In the genomic region with DNA sequence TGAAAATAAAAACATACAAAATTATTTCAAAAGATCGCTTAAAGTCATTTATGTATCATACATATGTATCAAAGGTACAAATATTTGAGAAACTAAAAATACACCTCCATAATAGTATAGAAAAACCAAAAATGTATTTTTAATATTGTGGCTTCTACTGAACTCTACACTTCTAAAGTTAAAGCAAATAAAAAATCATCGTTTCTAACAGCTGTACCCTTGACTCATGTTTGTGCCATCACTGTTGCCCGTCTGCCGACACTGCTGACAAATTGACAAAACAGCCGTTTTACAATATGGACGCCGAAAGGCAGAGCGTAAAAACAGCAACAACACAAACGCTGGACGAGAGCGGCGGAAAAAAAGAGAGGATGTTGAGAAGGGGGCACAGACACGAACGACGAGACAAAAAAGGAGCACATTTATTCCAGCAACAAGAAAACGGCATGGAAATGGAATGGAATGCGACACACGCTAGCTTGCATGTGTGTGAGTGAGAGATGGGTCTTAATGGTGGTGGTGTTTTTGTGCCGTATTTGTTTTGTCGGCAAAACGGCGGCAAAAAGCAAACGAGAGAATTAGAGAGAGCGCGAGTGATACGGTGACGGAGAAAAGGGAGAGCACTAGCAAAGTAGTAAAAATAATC, we compare ENCODE assay signal across 1 fruit fly cellular context.
TF ChIP-seq lines count a peak whose summit lies in the region.

No protein-coding gene starts in this region.

TF ChIP-seq in whole organism, embryonic, 481 proteins besides CTCF, POLR2A, EP300 and RAD21 (continued from another document and continues in another):
- peak; percentile 68 for TF ChIP-seq tio (GFP tag; optimal IDR thresholded peaks at IDR 0.05; lab: Kevin White, UChicago)
- TF ChIP-seq cwo (GFP tag; optimal IDR thresholded peaks at IDR 0.05; lab: Kevin White, UChicago) = peak; percentile 86
- peak in 1 of 2 experiments; percentile 37 for TF ChIP-seq Hr78 (GFP tag; optimal IDR thresholded peaks at IDR 0.05; lab: Kevin White, UChicago)
- peak; percentile 55 for TF ChIP-seq fd64A (GFP tag; optimal IDR thresholded peaks at IDR 0.05; lab: Kevin White, UChicago)
- peak; percentile 85 for TF ChIP-seq Atf3 (GFP tag; optimal IDR thresholded peaks at IDR 0.05; lab: Kevin White, UChicago)
- peak; percentile 66 for TF ChIP-seq croc (GFP tag; conservative IDR thresholded peaks at IDR 0.05; lab: Robert Waterston, UW)
- TF ChIP-seq zen2 (GFP tag; IDR thresholded peaks at IDR 0.05; lab: Robert Waterston, UW; ENCODE audit: partially characterized antibody) = no peak
- TF ChIP-seq Chrac-16 (GFP tag; optimal IDR thresholded peaks at IDR 0.05; lab: Kevin White, UChicago) = peak; percentile 82
- TF ChIP-seq kah (GFP tag; optimal IDR thresholded peaks at IDR 0.05; lab: Kevin White, UChicago) = peak; percentile 14
- TF ChIP-seq ems (GFP tag; optimal IDR thresholded peaks at IDR 0.05; lab: Kevin White, UChicago) = peak; percentile 21
- no peak for TF ChIP-seq CG34224 (GFP tag; IDR thresholded peaks at IDR 0.05; lab: Robert Waterston, UW; ENCODE audit: partially characterized antibody)
- TF ChIP-seq hkb (optimal IDR thresholded peaks at IDR 0.05; lab: Kevin White, UChicago) = no peak
- no peak for TF ChIP-seq hkb (GFP tag; IDR thresholded peaks at IDR 0.05; lab: Robert Waterston, UW)
- TF ChIP-seq Gug (GFP tag; IDR thresholded peaks at IDR 0.05; lab: Robert Waterston, UW) = peak; percentile 91
- no peak for TF ChIP-seq p53 (GFP tag; optimal IDR thresholded peaks at IDR 0.05; lab: Kevin White, UChicago)
- TF ChIP-seq CG17328 (GFP tag; IDR thresholded peaks at IDR 0.05; lab: Robert Waterston, UW) = no peak
- TF ChIP-seq en (GFP tag; optimal IDR thresholded peaks at IDR 0.05; lab: Kevin White, UChicago) = peak; percentile 62
- peak; percentile 72 for TF ChIP-seq CG6272 (GFP tag; IDR thresholded peaks at IDR 0.05; lab: Robert Waterston, UW)
- TF ChIP-seq NC2β (GFP tag; optimal IDR thresholded peaks at IDR 0.05; lab: Kevin White, UChicago) = peak; percentile 40
- TF ChIP-seq jigr1 (GFP tag; IDR thresholded peaks at IDR 0.05; lab: Robert Waterston, UW) = no peak
- no peak for TF ChIP-seq vnd (GFP tag; IDR thresholded peaks at IDR 0.05; lab: Robert Waterston, UW; ENCODE audit: partially characterized antibody)
- peak; percentile 64 for TF ChIP-seq CG3065 (GFP tag; optimal IDR thresholded peaks at IDR 0.05; lab: Kevin White, UChicago)
- no peak for TF ChIP-seq Stat92E (GFP tag; optimal IDR thresholded peaks at IDR 0.05; lab: Kevin White, UChicago)
- no peak for TF ChIP-seq CG32532 (GFP tag; IDR thresholded peaks at IDR 0.05; lab: Robert Waterston, UW)
- no peak for TF ChIP-seq Ada2b (GFP tag; IDR thresholded peaks at IDR 0.05; lab: Robert Waterston, UW)
- no peak for TF ChIP-seq CG6689 (GFP tag; IDR thresholded peaks at IDR 0.05; lab: Robert Waterston, UW)
- TF ChIP-seq Nf-YC (tag; optimal IDR thresholded peaks at IDR 0.05; lab: Kevin White, UChicago) = peak; percentile 57
- no peak for TF ChIP-seq E2f2 (GFP tag; IDR thresholded peaks at IDR 0.05; lab: Robert Waterston, UW)
- TF ChIP-seq br (optimal IDR thresholded peaks at IDR 0.05; lab: Kevin White, UChicago) = no peak
- no peak for TF ChIP-seq Oaz (GFP tag; IDR thresholded peaks at IDR 0.05; lab: Robert Waterston, UW)
- TF ChIP-seq CG17359 (tag; optimal IDR thresholded peaks at IDR 0.05; lab: Kevin White, UChicago) = peak; percentile 91
- peak; percentile 71 for TF ChIP-seq pum (GFP tag; optimal IDR thresholded peaks at IDR 0.05; lab: Kevin White, UChicago)
- peak; percentile 31 to 82 for TF ChIP-seq bsh (GFP tag; optimal IDR thresholded peaks at IDR 0.05; lab: Kevin White, UChicago)
- no peak for TF ChIP-seq yki (optimal IDR thresholded peaks at IDR 0.05; lab: Kevin White, UChicago)
- TF ChIP-seq jing (GFP tag; optimal IDR thresholded peaks at IDR 0.05; lab: Kevin White, UChicago) = peak; percentile 38
- TF ChIP-seq CG10959 (GFP tag; IDR thresholded peaks at IDR 0.05; lab: Robert Waterston, UW) = no peak
- no peak for TF ChIP-seq CG3726 (GFP tag; IDR thresholded peaks at IDR 0.05; lab: Robert Waterston, UW)
- TF ChIP-seq NfI (GFP tag; optimal IDR thresholded peaks at IDR 0.05; lab: Kevin White, UChicago) = peak; percentile 81
- no peak for TF ChIP-seq row (GFP tag; IDR thresholded peaks at IDR 0.05; lab: Robert Waterston, UW)
- TF ChIP-seq CG12744 (GFP tag; optimal IDR thresholded peaks at IDR 0.05; lab: Kevin White, UChicago) = peak; percentile 89
- TF ChIP-seq Mad (GFP tag; optimal IDR thresholded peaks at IDR 0.05; lab: Kevin White, UChicago) = peak; percentile 79
- TF ChIP-seq Taf1 (GFP tag; IDR thresholded peaks at IDR 0.05; lab: Robert Waterston, UW) = no peak
- TF ChIP-seq gcm (GFP tag; optimal IDR thresholded peaks at IDR 0.05; lab: Kevin White, UChicago) = peak; percentile 78
- TF ChIP-seq MBD-R2 (GFP tag; IDR thresholded peaks at IDR 0.05; lab: Robert Waterston, UW) = no peak
- no peak for TF ChIP-seq C15 (GFP tag; IDR thresholded peaks at IDR 0.05; lab: Robert Waterston, UW)
- peak; percentile 41 for TF ChIP-seq Sry-δ (GFP tag; optimal IDR thresholded peaks at IDR 0.05; lab: Kevin White, UChicago)
- peak; percentile 40 for TF ChIP-seq CG17912 (GFP tag; optimal IDR thresholded peaks at IDR 0.05; lab: Kevin White, UChicago)
- TF ChIP-seq peb (GFP tag; IDR thresholded peaks at IDR 0.05; lab: Robert Waterston, UW) = no peak
- peak; percentile 50 for TF ChIP-seq CG2202 (tag; optimal IDR thresholded peaks at IDR 0.05; lab: Kevin White, UChicago)
- peak in 1 of 2 experiments; percentile 60 for TF ChIP-seq tll (GFP tag; optimal IDR thresholded peaks at IDR 0.05; lab: Kevin White, UChicago)
- TF ChIP-seq CG2875 (GFP tag; optimal IDR thresholded peaks at IDR 0.05; lab: Kevin White, UChicago) = peak; percentile 59
- TF ChIP-seq CG12219 (GFP tag; optimal IDR thresholded peaks at IDR 0.05; lab: Kevin White, UChicago) = peak; percentile 57
- peak; percentile 24 for TF ChIP-seq CG17186 (GFP tag; optimal IDR thresholded peaks at IDR 0.05; lab: Kevin White, UChicago)
- TF ChIP-seq CG12104 (GFP tag; optimal IDR thresholded peaks at IDR 0.05; lab: Kevin White, UChicago) = peak; percentile 57
- TF ChIP-seq CG11398 (GFP tag; optimal IDR thresholded peaks at IDR 0.05; lab: Kevin White, UChicago) = peak; percentile 64
- no peak for TF ChIP-seq CG5953 (GFP tag; IDR thresholded peaks at IDR 0.05; lab: Robert Waterston, UW)
- peak; percentile 56 for TF ChIP-seq Ets97D (GFP tag; optimal IDR thresholded peaks at IDR 0.05; lab: Kevin White, UChicago)
- peak; percentile 74 for TF ChIP-seq her (GFP tag; optimal IDR thresholded peaks at IDR 0.05; lab: Kevin White, UChicago)
- peak; percentile 84 for TF ChIP-seq bab2 (GFP tag; optimal IDR thresholded peaks at IDR 0.05; lab: Kevin White, UChicago)
- TF ChIP-seq CG9876 (GFP tag; optimal IDR thresholded peaks at IDR 0.05; lab: Kevin White, UChicago) = peak; percentile 68
- peak; percentile 83 to 93 for TF ChIP-seq Trl (optimal IDR thresholded peaks at IDR 0.05; lab: Kevin White, UChicago)
- peak; percentile 27 for TF ChIP-seq Trl (GFP tag; optimal IDR thresholded peaks at IDR 0.05; lab: Kevin White, UChicago)
- peak; percentile 75 for TF ChIP-seq CG10274 (GFP tag; optimal IDR thresholded peaks at IDR 0.05; lab: Kevin White, UChicago)
- TF ChIP-seq mld (GFP tag; IDR thresholded peaks at IDR 0.05; lab: Robert Waterston, UW; ENCODE audit: partially characterized antibody) = no peak
- TF ChIP-seq Tbp (GFP tag; optimal IDR thresholded peaks at IDR 0.05; lab: Kevin White, UChicago) = no peak
- TF ChIP-seq grn (GFP tag; optimal IDR thresholded peaks at IDR 0.05; lab: Kevin White, UChicago) = no peak
- no peak for TF ChIP-seq rib (GFP tag; IDR thresholded peaks at IDR 0.05; lab: Robert Waterston, UW)
- TF ChIP-seq Oli (tag; optimal IDR thresholded peaks at IDR 0.05; lab: Kevin White, UChicago) = peak; percentile 89
- no peak for TF ChIP-seq tup (GFP tag; optimal IDR thresholded peaks at IDR 0.05; lab: Kevin White, UChicago)
- TF ChIP-seq pzg (GFP tag; optimal IDR thresholded peaks at IDR 0.05; lab: Kevin White, UChicago) = peak; percentile 1
- peak; percentile 72 for TF ChIP-seq Mes4 (GFP tag; optimal IDR thresholded peaks at IDR 0.05; lab: Kevin White, UChicago)
- TF ChIP-seq CG31224 (GFP tag; IDR thresholded peaks at IDR 0.05; lab: Robert Waterston, UW) = no peak
- TF ChIP-seq CG13287 (GFP tag; IDR thresholded peaks at IDR 0.05; lab: Robert Waterston, UW; ENCODE audit: partially characterized antibody) = no peak
- peak; percentile 86 for TF ChIP-seq CG9727 (GFP tag; optimal IDR thresholded peaks at IDR 0.05; lab: Kevin White, UChicago)
- TF ChIP-seq hb (GFP tag; IDR thresholded peaks at IDR 0.05; lab: Robert Waterston, UW; ENCODE audit: partially characterized antibody) = no peak
- no peak for TF ChIP-seq CG1832 (GFP tag; optimal IDR thresholded peaks at IDR 0.05; lab: Kevin White, UChicago)
- peak; percentile 79 for TF ChIP-seq jumu (GFP tag; optimal IDR thresholded peaks at IDR 0.05; lab: Kevin White, UChicago)
- peak; percentile 52 for TF ChIP-seq slp2 (GFP tag; optimal IDR thresholded peaks at IDR 0.05; lab: Kevin White, UChicago)
- TF ChIP-seq bowl (GFP tag; IDR thresholded peaks at IDR 0.05; lab: Robert Waterston, UW) = no peak
- TF ChIP-seq oc (tag; optimal IDR thresholded peaks at IDR 0.05; lab: Kevin White, UChicago) = peak; percentile 48
- TF ChIP-seq CG17361 (GFP tag; IDR thresholded peaks at IDR 0.05; lab: Robert Waterston, UW) = no peak
- no peak for TF ChIP-seq CG11085 (GFP tag; IDR thresholded peaks at IDR 0.05; lab: Robert Waterston, UW)
- TF ChIP-seq Dref (GFP tag; IDR thresholded peaks at IDR 0.05; lab: Robert Waterston, UW) = no peak
- TF ChIP-seq CG12942 (GFP tag; optimal IDR thresholded peaks at IDR 0.05; lab: Kevin White, UChicago) = peak; percentile 81
- TF ChIP-seq BtbVII (GFP tag; optimal IDR thresholded peaks at IDR 0.05; lab: Kevin White, UChicago) = peak; percentile 69
- peak; percentile 74 for TF ChIP-seq az2 (GFP tag; optimal IDR thresholded peaks at IDR 0.05; lab: Kevin White, UChicago)
- no peak for TF ChIP-seq pan (optimal IDR thresholded peaks at IDR 0.05; lab: Kevin White, UChicago)
- no peak for TF ChIP-seq pan (GFP tag; optimal IDR thresholded peaks at IDR 0.05 in 1 of 2, IDR thresholded peaks at IDR 0.05 in 1 of 2)
- no peak for TF ChIP-seq lmd (GFP tag; IDR thresholded peaks at IDR 0.05; lab: Robert Waterston, UW)
- no peak for TF ChIP-seq CG10366 (GFP tag; IDR thresholded peaks at IDR 0.05; lab: Robert Waterston, UW)
- TF ChIP-seq scrt (GFP tag; optimal IDR thresholded peaks at IDR 0.05; lab: Kevin White, UChicago) = peak; percentile 69
- peak; percentile 49 for TF ChIP-seq CG17568 (GFP tag; optimal IDR thresholded peaks at IDR 0.05; lab: Kevin White, UChicago)
- no peak for TF ChIP-seq CG31441 (GFP tag; IDR thresholded peaks at IDR 0.05; lab: Robert Waterston, UW)
- no peak for TF ChIP-seq tna (GFP tag; IDR thresholded peaks at IDR 0.05; lab: Robert Waterston, UW; ENCODE audit: partially characterized antibody)
- TF ChIP-seq dmrt11E (tag; optimal IDR thresholded peaks at IDR 0.05; lab: Kevin White, UChicago) = peak; percentile 81
- TF ChIP-seq CG4854 (GFP tag; optimal IDR thresholded peaks at IDR 0.05; lab: Kevin White, UChicago) = peak; percentile 84
- TF ChIP-seq CG6791 (GFP tag; IDR thresholded peaks at IDR 0.05; lab: Robert Waterston, UW; ENCODE audit: partially characterized antibody) = no peak
- peak; percentile 87 for TF ChIP-seq zfh2 (GFP tag; optimal IDR thresholded peaks at IDR 0.05; lab: Kevin White, UChicago)
- TF ChIP-seq CG7786 (GFP tag; optimal IDR thresholded peaks at IDR 0.05; lab: Kevin White, UChicago) = peak; percentile 81
- no peak for TF ChIP-seq CG11456 (GFP tag; IDR thresholded peaks at IDR 0.05; lab: Robert Waterston, UW)
- TF ChIP-seq CG8290 (GFP tag; optimal IDR thresholded peaks at IDR 0.05; lab: Kevin White, UChicago) = peak; percentile 48
- peak in 1 of 2 experiments; percentile 72 for TF ChIP-seq CG8290 (tag; optimal IDR thresholded peaks at IDR 0.05; lab: Kevin White, UChicago)
- peak; percentile 83 for TF ChIP-seq nmo (GFP tag; optimal IDR thresholded peaks at IDR 0.05; lab: Kevin White, UChicago)
- no peak for TF ChIP-seq crol (GFP tag; IDR thresholded peaks at IDR 0.05; lab: Robert Waterston, UW)
- TF ChIP-seq knrl (GFP tag; IDR thresholded peaks at IDR 0.05; lab: Robert Waterston, UW; ENCODE audit: partially characterized antibody) = no peak
- peak; percentile 73 for TF ChIP-seq CG13624 (GFP tag; optimal IDR thresholded peaks at IDR 0.05; lab: Kevin White, UChicago)
- no peak for TF ChIP-seq bigmax (GFP tag; optimal IDR thresholded peaks at IDR 0.05; lab: Kevin White, UChicago)
- TF ChIP-seq CG2712 (tag; optimal IDR thresholded peaks at IDR 0.05; lab: Kevin White, UChicago) = peak; percentile 90
- TF ChIP-seq NC2α (GFP tag; optimal IDR thresholded peaks at IDR 0.05; lab: Kevin White, UChicago) = peak; percentile 70
- peak; percentile 86 for TF ChIP-seq Sry-β (GFP tag; optimal IDR thresholded peaks at IDR 0.05; lab: Kevin White, UChicago)
- TF ChIP-seq vfl (GFP tag; optimal IDR thresholded peaks at IDR 0.05; lab: Kevin White, UChicago) = peak; percentile 45
- TF ChIP-seq CG14014 (GFP tag; IDR thresholded peaks at IDR 0.05; lab: Robert Waterston, UW) = no peak
- TF ChIP-seq CG9932 (GFP tag; IDR thresholded peaks at IDR 0.05; lab: Robert Waterston, UW) = no peak
- TF ChIP-seq btn (GFP tag; optimal IDR thresholded peaks at IDR 0.05; lab: Kevin White, UChicago) = no peak
- TF ChIP-seq HHEX (GFP tag; optimal IDR thresholded peaks at IDR 0.05; lab: Kevin White, UChicago) = peak; percentile 88
- peak; percentile 78 for TF ChIP-seq CG1233 (GFP tag; optimal IDR thresholded peaks at IDR 0.05; lab: Kevin White, UChicago)
- no peak for TF ChIP-seq CG32767 (GFP tag; IDR thresholded peaks at IDR 0.05; lab: Robert Waterston, UW)
- peak; percentile 63 for TF ChIP-seq CG4820 (GFP tag; optimal IDR thresholded peaks at IDR 0.05; lab: Kevin White, UChicago)
- TF ChIP-seq klu (GFP tag; IDR thresholded peaks at IDR 0.05; lab: Robert Waterston, UW) = no peak
- no peak for TF ChIP-seq dimm (GFP tag; IDR thresholded peaks at IDR 0.05; lab: Robert Waterston, UW)
- TF ChIP-seq ase (GFP tag; IDR thresholded peaks at IDR 0.05; lab: Robert Waterston, UW) = no peak
- peak; percentile 69 for TF ChIP-seq gro (GFP tag; optimal IDR thresholded peaks at IDR 0.05; lab: Kevin White, UChicago)
- TF ChIP-seq Dbx (GFP tag; IDR thresholded peaks at IDR 0.05; lab: Robert Waterston, UW) = no peak
- peak; percentile 86 for TF ChIP-seq Fer1 (GFP tag; optimal IDR thresholded peaks at IDR 0.05; lab: Kevin White, UChicago)
- peak; percentile 80 for TF ChIP-seq corto (GFP tag; optimal IDR thresholded peaks at IDR 0.05; lab: Kevin White, UChicago)
- TF ChIP-seq slou (GFP tag; optimal IDR thresholded peaks at IDR 0.05; lab: Kevin White, UChicago) = peak; percentile 32
- TF ChIP-seq CG30431 (GFP tag; optimal IDR thresholded peaks at IDR 0.05; lab: Kevin White, UChicago) = peak; percentile 55
